Worm (Caenorhabditis elegans) whole organism, mixed stage, embryonic: ENCODE results near the gene glt-4.

Experiments used
- M03D4.4 ChIP-seq: sonication (generic microtip); optimal IDR thresholded peaks from 2 replicates; lab custom pipeline; 2017; ENCODE audit warnings: mild to moderate bottlenecking, missing genetic modification characterization, missing compliant biosample characterization
- blmp-1 ChIP-seq: fragments of 150-350 bp; optimal IDR thresholded peaks from 2 replicates; lab custom pipeline; 2014; ENCODE audit warnings: missing biosample characterization, missing genetic modification characterization
- ceh-39 ChIP-seq: fragments of 150-350 bp; optimal IDR thresholded peaks from 2 replicates; lab custom pipeline; 2014; ENCODE audit warnings: missing biosample characterization, missing genetic modification characterization
- ceh-83 ChIP-seq: fragments of 200-800 bp; sonication (Bioruptor generic); optimal IDR thresholded peaks from 2 replicates; lab custom pipeline; 2018; ENCODE audit warnings: mild to moderate bottlenecking, missing genetic modification characterization, missing compliant biosample characterization
- elt-1 ChIP-seq: sonication (generic microtip); optimal IDR thresholded peaks from 2 replicates; lab custom pipeline; 2017; ENCODE audit warnings: missing genetic modification characterization, mild to moderate bottlenecking, missing compliant biosample characterization, antibody characterized with exemption, moderate library complexity, borderline replicate concordance; ENCODE audit not compliant: insufficient read depth
- elt-3 ChIP-seq: fragments of 150-350 bp; optimal IDR thresholded peaks from 2 replicates; lab custom pipeline; 2014; ENCODE audit warnings: missing biosample characterization, missing genetic modification characterization
- ham-2 ChIP-seq: fragments of 200-800 bp; sonication (Bioruptor generic); optimal IDR thresholded peaks from 2 replicates; lab custom pipeline; 2018; ENCODE audit warnings: mild to moderate bottlenecking, missing genetic modification characterization, missing compliant biosample characterization
- hlh-1 ChIP-seq: fragments of 150-350 bp; optimal IDR thresholded peaks from 2 replicates; lab custom pipeline; 2014; ENCODE audit warnings: missing biosample characterization, missing genetic modification reagents, missing genetic modification characterization
- lsy-2 ChIP-seq: fragments of 150-350 bp; optimal IDR thresholded peaks from 2 replicates; lab custom pipeline; 2014; ENCODE audit warnings: missing biosample characterization, missing genetic modification characterization
- mab-5 ChIP-seq: fragments of 150-350 bp; optimal IDR thresholded peaks from 2 replicates; lab custom pipeline; 2014; ENCODE audit warnings: missing biosample characterization, missing genetic modification characterization
- mls-2 ChIP-seq: sonication (generic microtip); optimal IDR thresholded peaks from 2 replicates; lab custom pipeline; 2016; ENCODE audit warnings: mild to moderate bottlenecking, missing genetic modification characterization, moderate library complexity, missing compliant biosample characterization
- nhr-12 ChIP-seq: fragments of 150-350 bp; optimal IDR thresholded peaks from 2 replicates; lab custom pipeline; 2014; ENCODE audit warnings: missing biosample characterization, missing genetic modification characterization
- nhr-2 ChIP-seq: fragments of 150-350 bp; optimal IDR thresholded peaks from 2 replicates; lab custom pipeline; 2014; ENCODE audit warnings: missing biosample characterization, missing genetic modification characterization
- nhr-237 ChIP-seq: fragments of 150-350 bp; optimal IDR thresholded peaks from 2 replicates; lab custom pipeline; 2014; ENCODE audit warnings: missing biosample characterization, missing genetic modification characterization
- nhr-76 ChIP-seq: sonication (generic microtip); optimal IDR thresholded peaks from 2 replicates; lab custom pipeline; 2017; ENCODE audit warnings: missing biosample characterization, missing genetic modification characterization
- pha-4 ChIP-seq: fragments of 150-350 bp; optimal IDR thresholded peaks from 2 replicates; lab custom pipeline; 2018; ENCODE audit warnings: missing biosample characterization, missing genetic modification reagents, missing genetic modification characterization
- sptf-1 ChIP-seq: sonication (generic microtip); optimal IDR thresholded peaks from 2 replicates; lab custom pipeline; 2017; ENCODE audit warnings: mild to moderate bottlenecking, missing genetic modification characterization, moderate library complexity, missing compliant biosample characterization
- tbx-8 ChIP-seq: fragments of 200-800 bp; sonication (Bioruptor generic); optimal IDR thresholded peaks from 2 replicates; lab custom pipeline; 2018; ENCODE audit warnings: mild to moderate bottlenecking, missing genetic modification characterization, moderate library complexity, missing compliant biosample characterization
- unc-120 ChIP-seq: sonication (generic microtip); optimal IDR thresholded peaks from 2 replicates; lab custom pipeline; 2017; ENCODE audit warnings: missing genetic modification characterization, missing compliant biosample characterization; ENCODE audit not compliant: poor library complexity, severe bottlenecking
- unc-62 ChIP-seq: fragments of 150-350 bp; optimal IDR thresholded peaks from 2 replicates; lab custom pipeline; 2014; ENCODE audit warnings: missing biosample characterization, missing genetic modification reagents, missing genetic modification characterization

Gene glt-4

ce11 chrX:6456567-6456966, 53.3 kb downstream of the glt-4 start, which contains the start of gene pept-1:
pept-1 (plus strand) TSS chrX:6456872.
- no peak for TF ChIP-seq nhr-2
- TF ChIP-seq elt-1 (tag; lab: Kevin White, UChicago): no peak
- no peak for TF ChIP-seq mab-5 (tag; lab: Kevin White, UChicago)
- TF ChIP-seq M03D4.4 (tag; lab: Kevin White, UChicago): no peak
- TF ChIP-seq ceh-83 (GFP tag; lab: Kevin White, UChicago): no peak
- no peak for TF ChIP-seq nhr-12 (tag; lab: Kevin White, UChicago)
- no peak for TF ChIP-seq ceh-39
- TF ChIP-seq nhr-237 (tag; lab: Kevin White, UChicago): no peak
- TF ChIP-seq pha-4 (tag; lab: Kevin White, UChicago): no peak
- TF ChIP-seq ham-2 (GFP tag; lab: Kevin White, UChicago): no peak
- TF ChIP-seq mls-2 (tag; lab: Kevin White, UChicago): no peak
- TF ChIP-seq lsy-2 (tag; lab: Kevin White, UChicago): no peak
- TF ChIP-seq hlh-1 (tag; lab: Kevin White, UChicago): no peak

- TF ChIP-seq elt-3 (tag; lab: Kevin White, UChicago) (no peak), unc-62 (no peak), unc-120 (tag; lab: Kevin White, UChicago) (no peak), blmp-1 (tag; lab: Kevin White, UChicago) (no peak), pha-4 (tag; lab: Kevin White, UChicago) (no peak), tbx-8 (GFP tag; lab: Kevin White, UChicago) (no peak), mab-5 (tag; lab: Kevin White, UChicago) (no peak), sptf-1 (no peak), M03D4.4 (tag; lab: Kevin White, UChicago) (no peak), nhr-76 (tag; lab: Kevin White, UChicago) (no peak), ceh-39 (no peak), hlh-1 (tag; lab: Kevin White, UChicago) (no peak)
Observed at ce11 chrX:6458001-6458400, 54.8 kb downstream of the glt-4 start.
